Worm (Caenorhabditis elegans) whole organism, young adult: ENCODE measurements around the gene pro-2.
"Not testable (repeated sequence)": the region's sequence is repeated elsewhere in the genome, so short reads cannot be mapped to it uniquely, and the experiment has no call there.

ENCODE experiments used
- B0261.1 ChIP-seq: sonication (generic microtip); optimal IDR thresholded peaks from 2 replicates; lab custom pipeline; 2016; ENCODE audit warnings: mild to moderate bottlenecking, missing genetic modification characterization, moderate library complexity, missing compliant biosample characterization
- C17E4.6 ChIP-seq: fragments of 200-800 bp; sonication (Bioruptor generic); IDR thresholded peaks from 2 replicates; pipeline ENCODE4 v1.3.6; 2022; ENCODE audit warnings: missing genetic modification reagents, missing genetic modification characterization, missing compliant biosample characterization
- D2030.7 ChIP-seq: fragments of 200-800 bp; sonication (Bioruptor generic); IDR thresholded peaks from 2 replicates; pipeline ENCODE4 v1.3.6; 2022; ENCODE audit warnings: missing genetic modification reagents, missing genetic modification characterization, missing compliant biosample characterization
- F10E7.11 ChIP-seq: sonication (generic microtip); optimal IDR thresholded peaks from 2 replicates; lab custom pipeline; 2017; ENCODE audit warnings: mild to moderate bottlenecking, missing genetic modification characterization, moderate library complexity, missing compliant biosample characterization
- F23B12.7 ChIP-seq: sonication (generic microtip); optimal IDR thresholded peaks from 2 replicates; lab custom pipeline; 2017; ENCODE audit warnings: missing genetic modification characterization, mild to moderate bottlenecking, missing compliant biosample characterization, antibody characterized with exemption, moderate library complexity; ENCODE audit not compliant: insufficient read depth
- F33H1.4 ChIP-seq: fragments of 200-800 bp; sonication (Bioruptor generic); IDR thresholded peaks from 2 replicates; pipeline ENCODE4 v1.3.6; 2022; ENCODE audit warnings: missing genetic modification reagents, missing genetic modification characterization, missing compliant biosample characterization
- F57A8.1 ChIP-seq: fragments of 200-800 bp; sonication (Bioruptor generic); optimal IDR thresholded peaks from 2 replicates; lab custom pipeline; 2018; ENCODE audit warnings: mild to moderate bottlenecking, missing genetic modification characterization, moderate library complexity, missing compliant biosample characterization
- ama-1 ChIP-seq, 3 experiments: fragments of 150-350 bp in 1 of 3; sonication (generic microtip) in 2 of 3; optimal IDR thresholded peaks; 2 replicates each; lab custom pipeline; 2014 to 2018; ENCODE audit warnings: missing biosample characterization in 2 of 3, missing genetic modification characterization in 2 of 3, missing genetic modification reagents in 2 of 3
- athp-1 ChIP-seq: sonication (generic microtip); optimal IDR thresholded peaks from 2 replicates; lab custom pipeline; 2017; ENCODE audit warnings: mild to moderate bottlenecking, missing genetic modification characterization, missing compliant biosample characterization
- attf-3 ChIP-seq: fragments of 200-800 bp; sonication (Bioruptor generic); conservative IDR thresholded peaks from 2 replicates; pipeline ENCODE4 v1.3.6; 2022; ENCODE audit warnings: missing genetic modification reagents, missing genetic modification characterization, missing compliant biosample characterization
- cebp-1 ChIP-seq, 2 experiments: fragments of 200-800 bp in 1 of 2; sonication (Bioruptor generic) in 1 of 2; sonication (generic microtip) in 1 of 2; IDR thresholded peaks in 1 of 2; optimal IDR thresholded peaks in 1 of 2; 2 replicates each; pipeline versions ENCODE4 v1.3.6 to Lab custom; 2017 to 2022; ENCODE audit warnings: missing compliant biosample characterization in 2 of 2, missing genetic modification characterization in 2 of 2, mild to moderate bottlenecking in 1 of 2, missing genetic modification reagents in 1 of 2, moderate library complexity in 1 of 2
- cebp-2 ChIP-seq: fragments of 200-800 bp; sonication (Bioruptor generic); IDR thresholded peaks from 2 replicates; pipeline ENCODE4 v1.3.6; 2022; ENCODE audit warnings: missing genetic modification characterization, missing compliant biosample characterization
- ceh-91 ChIP-seq: fragments of 200-800 bp; sonication (Bioruptor generic); IDR thresholded peaks from 2 replicates; pipeline ENCODE4 v1.3.6; 2022; ENCODE audit warnings: missing genetic modification reagents, missing genetic modification characterization, missing compliant biosample characterization
- die-1 ChIP-seq: sonication (generic microtip); optimal IDR thresholded peaks from 2 replicates; lab custom pipeline; 2016; ENCODE audit warnings: missing genotype, mild to moderate bottlenecking, missing genetic modification characterization, missing compliant biosample characterization
- dox-1 ChIP-seq: fragments of 200-800 bp; sonication (Bioruptor generic); IDR thresholded peaks from 2 replicates; pipeline ENCODE4 v1.3.6; 2022; ENCODE audit warnings: missing genetic modification reagents, missing genetic modification characterization, missing compliant biosample characterization
- dpl-1 ChIP-seq: fragments of 150-350 bp; optimal IDR thresholded peaks from 2 replicates; lab custom pipeline; 2014; ENCODE audit warnings: missing biosample characterization, missing genetic modification reagents, missing genetic modification characterization
- egl-44 ChIP-seq: fragments of 200-800 bp; sonication (Bioruptor generic); IDR thresholded peaks from 2 replicates; pipeline ENCODE4 v1.3.6; 2022; ENCODE audit warnings: missing genetic modification reagents, missing genetic modification characterization, missing compliant biosample characterization
- egrh-3 ChIP-seq: fragments of 200-800 bp; sonication (Bioruptor generic); IDR thresholded peaks from 2 replicates; pipeline ENCODE4 v1.3.6; 2022; ENCODE audit warnings: missing genetic modification reagents, missing genetic modification characterization, missing compliant biosample characterization
- ekl-4 ChIP-seq: fragments of 200-800 bp; sonication (Bioruptor generic); IDR thresholded peaks from 2 replicates; pipeline ENCODE4 v1.3.6; 2022; ENCODE audit warnings: missing genetic modification reagents, missing genetic modification characterization, missing compliant biosample characterization
- hlh-26 ChIP-seq: fragments of 200-800 bp; sonication (Bioruptor generic); conservative IDR thresholded peaks from 2 replicates; pipeline ENCODE4 v1.3.6; 2022; ENCODE audit warnings: missing genetic modification reagents, missing genetic modification characterization, missing compliant biosample characterization
- hmg-1.2 ChIP-seq: fragments of 200-800 bp; sonication (Bioruptor generic); IDR thresholded peaks from 2 replicates; pipeline ENCODE4 v1.3.6; 2022; ENCODE audit warnings: missing genetic modification reagents, missing genetic modification characterization, missing compliant biosample characterization
- hsf-1 ChIP-seq: fragments of 200-800 bp; sonication (Bioruptor generic); IDR thresholded peaks from 2 replicates; pipeline ENCODE4 v1.3.6; 2022; ENCODE audit warnings: missing genetic modification reagents, missing genetic modification characterization, missing compliant biosample characterization
- lin-26 ChIP-seq: fragments of 200-800 bp; sonication (Bioruptor generic); IDR thresholded peaks from 2 replicates; pipeline ENCODE4 v1.3.6; 2022; ENCODE audit warnings: missing genetic modification reagents, missing genetic modification characterization, missing compliant biosample characterization
- lin-40 ChIP-seq: sonication (generic microtip); optimal IDR thresholded peaks from 2 replicates; lab custom pipeline; 2016; ENCODE audit warnings: missing genetic modification characterization, mild to moderate bottlenecking, missing compliant biosample characterization, missing genotype, missing genetic modification reagents
- lsl-1 ChIP-seq: fragments of 200-800 bp; sonication (Bioruptor generic); optimal IDR thresholded peaks from 2 replicates; lab custom pipeline; 2018; ENCODE audit warnings: mild to moderate bottlenecking, missing genetic modification characterization, moderate library complexity, missing compliant biosample characterization
- lsy-27 ChIP-seq: sonication (generic microtip); optimal IDR thresholded peaks from 2 replicates; lab custom pipeline; 2017; ENCODE audit warnings: missing genetic modification characterization, mild to moderate bottlenecking, missing compliant biosample characterization, antibody characterized with exemption, missing genotype, borderline replicate concordance; ENCODE audit not compliant: insufficient read depth
- madf-6 ChIP-seq: fragments of 200-800 bp; sonication (Bioruptor generic); IDR thresholded peaks from 2 replicates; pipeline ENCODE4 v1.3.6; 2022; ENCODE audit warnings: missing genetic modification reagents, missing genetic modification characterization, missing compliant biosample characterization
- mxl-1 ChIP-seq: sonication (generic microtip); optimal IDR thresholded peaks from 2 replicates; lab custom pipeline; 2016; ENCODE audit warnings: missing genetic modification characterization, missing compliant biosample characterization
- nhr-90 ChIP-seq: sonication (generic microtip); optimal IDR thresholded peaks from 2 replicates; lab custom pipeline; 2016; ENCODE audit warnings: missing genotype, mild to moderate bottlenecking, missing genetic modification characterization, missing compliant biosample characterization
- pbrm-1 ChIP-seq: fragments of 200-800 bp; sonication (Bioruptor generic); IDR thresholded peaks from 2 replicates; pipeline ENCODE4 v1.3.6; 2022; ENCODE audit warnings: missing genetic modification reagents, missing genetic modification characterization, missing compliant biosample characterization
- pha-4 ChIP-seq: fragments of 150-350 bp; sonication (generic microtip); optimal IDR thresholded peaks from 2 replicates; lab custom pipeline; 2014; ENCODE audit warnings: missing biosample characterization, missing genetic modification reagents, missing genetic modification characterization
- rec-8 ChIP-seq, 2 experiments: sonication (generic microtip); optimal IDR thresholded peaks; 2 replicates each; lab custom pipeline; 2016; ENCODE audit warnings: mild to moderate bottlenecking in 2 of 2, missing genetic modification characterization in 2 of 2, missing genetic modification reagents in 2 of 2, missing genotype in 2 of 2, missing biosample characterization in 1 of 2, missing compliant biosample characterization in 1 of 2, moderate library complexity in 1 of 2
- repo-1 ChIP-seq: sonication (generic microtip); optimal IDR thresholded peaks from 2 replicates; lab custom pipeline; 2017; ENCODE audit warnings: mild to moderate bottlenecking, missing genetic modification characterization, missing compliant biosample characterization
- rpc-1 ChIP-seq, 2 experiments: fragments of 150-350 bp in 1 of 2; sonication (generic microtip) in 1 of 2; optimal IDR thresholded peaks; 2 replicates each; lab custom pipeline; 2014 to 2018; ENCODE audit warnings: missing biosample characterization in 1 of 2, missing genetic modification characterization in 1 of 2, missing genetic modification reagents in 1 of 2, missing genotype in 1 of 2
- snpc-1.3 ChIP-seq: sonication (generic microtip); optimal IDR thresholded peaks from 2 replicates; lab custom pipeline; 2017; ENCODE audit warnings: missing genetic modification characterization, mild to moderate bottlenecking, missing compliant biosample characterization, antibody characterized with exemption, moderate library complexity, missing genotype, missing genetic modification reagents; ENCODE audit not compliant: insufficient read depth
- snpc-4 ChIP-seq, 5 experiments: fragments of 150-350 bp in 1 of 5; sonication (generic microtip) in 4 of 5; optimal IDR thresholded peaks; 2 replicates each; lab custom pipeline; 2014 to 2018; ENCODE audit warnings: missing genetic modification characterization in 5 of 5, missing biosample characterization in 3 of 5, antibody characterized with exemption in 2 of 5, mild to moderate bottlenecking in 2 of 5, missing compliant biosample characterization in 2 of 5, missing genotype in 2 of 5, moderate library complexity in 2 of 5, missing genetic modification reagents in 1 of 5
- tbp1 ChIP-seq: fragments of 200-800 bp; sonication (Bioruptor generic); optimal IDR thresholded peaks from 2 replicates; lab custom pipeline; 2018; ENCODE audit warnings: mild to moderate bottlenecking, missing genetic modification characterization, missing compliant biosample characterization
- tbx-9 ChIP-seq: sonication (generic microtip); optimal IDR thresholded peaks from 2 replicates; lab custom pipeline; 2016; ENCODE audit warnings: borderline replicate concordance, missing genetic modification characterization, inconsistent platforms, missing compliant biosample characterization
- ztf-18 ChIP-seq: sonication (generic microtip); optimal IDR thresholded peaks from 2 replicates; lab custom pipeline; 2016; ENCODE audit warnings: missing genotype, mild to moderate bottlenecking, missing genetic modification characterization, missing compliant biosample characterization
- ztf-25 ChIP-seq: fragments of 200-800 bp; sonication (Bioruptor generic); IDR thresholded peaks from 2 replicates; pipeline ENCODE4 v1.3.6; 2022; ENCODE audit warnings: missing genetic modification reagents, missing genetic modification characterization, missing compliant biosample characterization
- ztf-3 ChIP-seq: fragments of 200-800 bp; sonication (Bioruptor generic); optimal IDR thresholded peaks from 2 replicates; lab custom pipeline; 2018; ENCODE audit warnings: mild to moderate bottlenecking, missing genetic modification characterization, missing compliant biosample characterization

Gene pro-2

DNA sequence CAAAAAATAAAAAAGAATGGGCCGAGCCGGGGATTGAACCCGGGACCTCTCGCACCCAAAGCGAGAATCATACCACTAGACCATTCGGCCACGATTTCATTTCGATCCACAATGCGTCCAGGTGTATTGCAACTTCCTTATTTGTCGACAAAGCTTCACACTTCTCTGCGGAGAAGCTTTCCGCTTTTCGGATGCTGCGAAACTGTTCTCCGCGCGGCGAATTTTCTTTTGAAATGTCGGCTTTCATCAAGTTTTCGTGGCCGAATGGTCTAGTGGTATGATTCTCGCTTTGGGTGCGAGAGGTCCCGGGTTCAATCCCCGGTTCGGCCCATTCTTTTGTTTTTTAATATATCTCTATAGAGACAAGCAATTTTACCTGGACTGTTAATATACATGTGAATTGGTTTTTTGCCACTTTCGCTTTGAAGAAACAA, 42.8 kb downstream of the pro-2 start:
- TF ChIP-seq nhr-90 (tag; lab: Kevin White, UChicago) (peak; percentile 30), cebp-1 (tag; optimal IDR thresholded peaks at IDR 0.05; lab: Kevin White, UChicago) (peak; percentile 1), tbp1 (GFP tag; lab: Kevin White, UChicago) (peak; percentile 83), lin-26 (GFP tag; lab: Robert Waterston, UW) (peak; percentile 73; the same call in 1 of the 2 replicates), rpc-1 (optimal IDR thresholded peaks at IDR 0.05; lab: Kevin White, UChicago) (peak; percentile 52), rpc-1 (tag; optimal IDR thresholded peaks at IDR 0.05; lab: Kevin White, UChicago) (peak; percentile 72), ztf-18 (peak; percentile 14), B0261.1 (tag; lab: Kevin White, UChicago) (peak; percentile 58), C17E4.6 (GFP tag; lab: Robert Waterston, UW) (0 out of 2 replicates have a peak, but pooled peaks have one; percentile 5), attf-3 (GFP tag; lab: Robert Waterston, UW) (0 out of 2 replicates have a peak, but pooled peaks have one; percentile 19), pbrm-1 (GFP tag; lab: Robert Waterston, UW) (peak; percentile 34; the same call in 1 of the 2 replicates), egrh-3 (GFP tag; lab: Robert Waterston, UW) (peak; percentile 41), madf-6 (GFP tag; lab: Robert Waterston, UW) (peak; percentile 59), ekl-4 (0 out of 2 replicates have a peak, but pooled peaks have one; percentile 16), egl-44 (GFP tag; lab: Robert Waterston, UW) (peak; percentile 26; the same call in 1 of the 2 replicates), D2030.7 (GFP tag; lab: Robert Waterston, UW) (peak; percentile 33; the same call in 1 of the 2 replicates), dox-1 (GFP tag; lab: Robert Waterston, UW) (peak; percentile 13; the same call in 1 of the 2 replicates), ceh-91 (GFP tag; lab: Robert Waterston, UW) (0 out of 2 replicates have a peak, but pooled peaks have one; percentile 31), cebp-2 (GFP tag; lab: Robert Waterston, UW) (0 out of 2 replicates have a peak, but pooled peaks have one; percentile 61), F33H1.4 (peak; percentile 26; the same call in 1 of the 2 replicates), hmg-1.2 (peak; percentile 34; the same call in 1 of the 2 replicates)
- TF ChIP-seq cebp-1 (GFP tag; IDR thresholded peaks at IDR 0.05; lab: Robert Waterston, UW), result not testable (repeated sequence)

DNA sequence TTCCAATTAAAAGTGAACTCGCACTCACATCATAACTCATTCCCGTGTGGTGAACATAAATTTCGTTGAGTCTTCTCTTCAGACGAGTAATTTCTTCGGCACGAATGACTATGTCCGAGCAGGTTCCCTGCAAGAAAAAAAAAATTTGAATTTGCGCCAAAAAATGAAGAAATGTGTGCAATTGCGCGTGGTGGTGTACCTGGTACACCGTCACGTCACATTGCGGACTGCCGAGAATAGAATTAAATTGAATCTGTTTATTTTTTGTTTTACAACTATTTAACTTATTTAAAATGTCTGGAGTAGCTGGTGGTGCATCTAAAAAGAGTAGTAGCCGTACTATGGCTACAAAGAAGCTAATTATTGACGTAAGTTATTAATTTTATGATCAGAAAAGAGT, 44.0 kb downstream of the pro-2 start, which contains the start of gene mdt-22:
TSS of gene mdt-22 (plus strand) at position 263 of the 400 bp plus-strand sequence.
- peak; percentile 22 for TF ChIP-seq ama-1 (optimal IDR thresholded peaks at IDR 0.05; lab: Kevin White, UChicago)
- peak in 1 of 2 experiments; percentile 39 for TF ChIP-seq ama-1 (GFP tag; optimal IDR thresholded peaks at IDR 0.05; lab: Kevin White, UChicago)
- TF ChIP-seq dpl-1 (GFP tag; lab: Kevin White, UChicago), result peak; percentile 89
- peak; percentile 64 for TF ChIP-seq lsl-1 (GFP tag; lab: Kevin White, UChicago)
- peak; percentile 19 for TF ChIP-seq snpc-4 (GFP tag; optimal IDR thresholded peaks at IDR 0.05; lab: Kevin White, UChicago)
- TF ChIP-seq snpc-4 (tag; optimal IDR thresholded peaks at IDR 0.05; lab: Kevin White, UChicago), result peak; percentile 42 to 70 (median 62)
- TF ChIP-seq nhr-90 (tag; lab: Kevin White, UChicago), result peak; percentile 17
- TF ChIP-seq attf-3 (GFP tag; lab: Robert Waterston, UW), result peak; percentile 55; the same call in 1 of the 2 replicates
- TF ChIP-seq lsy-27 (tag; lab: Kevin White, UChicago), result no peak
- peak; percentile 42 for TF ChIP-seq F23B12.7 (tag; lab: Kevin White, UChicago)
- TF ChIP-seq rec-8 (tag; optimal IDR thresholded peaks at IDR 0.05; lab: Kevin White, UChicago), result peak in 1 of 2 experiments; percentile 2
- TF ChIP-seq cebp-1 (GFP tag; IDR thresholded peaks at IDR 0.05; lab: Robert Waterston, UW), result peak; percentile 34; the same call in 1 of the 2 replicates
- peak; percentile 74 for TF ChIP-seq cebp-1 (tag; optimal IDR thresholded peaks at IDR 0.05; lab: Kevin White, UChicago)
- TF ChIP-seq ekl-4, result peak; percentile 82
- TF ChIP-seq die-1 (tag; lab: Kevin White, UChicago), result peak; percentile 25
- TF ChIP-seq tbx-9, result no peak
- TF ChIP-seq repo-1 (tag; lab: Kevin White, UChicago), result peak; percentile 77
- TF ChIP-seq ztf-25 (GFP tag; lab: Robert Waterston, UW), result no peak
- TF ChIP-seq pha-4, result no peak
- TF ChIP-seq lin-40 (tag; lab: Kevin White, UChicago), result peak; percentile 65
- TF ChIP-seq egl-44 (GFP tag; lab: Robert Waterston, UW), result no peak
- peak; percentile 50 for TF ChIP-seq athp-1 (tag; lab: Kevin White, UChicago)
- peak; percentile 26 for TF ChIP-seq snpc-1.3 (tag; lab: Kevin White, UChicago)
- no peak for TF ChIP-seq F57A8.1
- no peak for TF ChIP-seq hlh-26 (GFP tag; lab: Robert Waterston, UW)
- no peak for TF ChIP-seq F10E7.11 (tag; lab: Kevin White, UChicago)
- no peak for TF ChIP-seq mxl-1 (tag; lab: Kevin White, UChicago)
- no peak for TF ChIP-seq ztf-3 (GFP tag; lab: Kevin White, UChicago)
- peak; percentile 58; the same call in 1 of the 2 replicates for TF ChIP-seq D2030.7 (GFP tag; lab: Robert Waterston, UW)
- TF ChIP-seq hsf-1, result peak; percentile 58; the same call in 1 of the 2 replicates
